Worm (Caenorhabditis elegans) whole organism, young adult: ENCODE measurements around the gene noa-1.

Source experiments
- C17E4.6 ChIP-seq: fragments of 200-800 bp; sonication (Bioruptor generic); IDR thresholded peaks from 2 replicates; pipeline ENCODE4 v1.3.6; 2022; ENCODE audit warnings: missing genetic modification reagents, missing genetic modification characterization, missing compliant biosample characterization
- nhr-179 ChIP-seq: sonication (generic microtip); optimal IDR thresholded peaks from 2 replicates; lab custom pipeline; 2016; ENCODE audit warnings: mild to moderate bottlenecking, missing genetic modification characterization, missing compliant biosample characterization
- ztf-18 ChIP-seq: sonication (generic microtip); optimal IDR thresholded peaks from 2 replicates; lab custom pipeline; 2016; ENCODE audit warnings: missing genotype, mild to moderate bottlenecking, missing genetic modification characterization, missing compliant biosample characterization

DNA sequence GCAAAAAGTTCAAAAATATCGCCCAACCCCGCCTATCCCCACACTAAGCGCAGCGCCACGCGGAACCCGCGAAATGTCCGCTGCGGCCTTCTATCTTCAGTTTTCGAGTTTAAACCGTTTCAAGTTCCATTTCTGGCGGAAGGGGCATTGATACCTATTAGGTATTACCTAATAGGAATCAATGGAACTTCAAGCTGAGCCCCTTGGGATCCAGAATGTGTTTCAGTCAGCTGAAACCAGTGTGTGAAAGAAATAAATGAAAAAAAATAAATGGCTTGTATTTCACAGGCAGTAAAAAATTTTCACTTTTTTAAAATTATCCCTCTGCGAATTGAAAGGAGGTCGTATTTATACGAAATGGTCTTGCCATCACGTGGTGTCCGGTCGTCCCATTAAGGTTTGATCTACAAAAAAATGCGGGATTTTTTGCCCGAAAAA, 19.7 kb downstream of the noa-1 start:
- TF ChIP-seq C17E4.6 (GFP tag; lab: Robert Waterston, UW) (no peak), ztf-18 (tag; lab: Kevin White, UChicago) (peak; percentile 38), nhr-179 (tag; lab: Kevin White, UChicago) (no peak)
